Fruit fly (Drosophila melanogaster): ENCODE results near the gene vkg.
A peak's percentile ranks its signal among the peaks of the same experiment; 100 is the strongest.

vkg gene

dm6 chr2L:5028091-5028490 lies at the start of gene vkg:
vkg (minus strand) TSS chr2L:5028191.
- no peak for TF ChIP-seq Clk (GFP tag; optimal IDR thresholded peaks at IDR 0.05)
- no peak for TF ChIP-seq pad (GFP tag; optimal IDR thresholded peaks at IDR 0.05)
- TF ChIP-seq Mnt (GFP tag; optimal IDR thresholded peaks at IDR 0.05), result no peak
- TF ChIP-seq Hr96 (GFP tag; optimal IDR thresholded peaks at IDR 0.05), result no peak
- TF ChIP-seq bab1 (GFP tag; optimal IDR thresholded peaks at IDR 0.05), result no peak

dm6 chr2L:5072357-5072756 lies 44.4 kb upstream of the vkg start:
- no peak for TF ChIP-seq CG7045 (GFP tag; optimal IDR thresholded peaks at IDR 0.05)
- TF ChIP-seq tj (GFP tag; optimal IDR thresholded peaks at IDR 0.05), result peak; percentile 2
- peak; percentile 64 for TF ChIP-seq kay (GFP tag; ENCODE audit: borderline replicate concordance)

DNA sequence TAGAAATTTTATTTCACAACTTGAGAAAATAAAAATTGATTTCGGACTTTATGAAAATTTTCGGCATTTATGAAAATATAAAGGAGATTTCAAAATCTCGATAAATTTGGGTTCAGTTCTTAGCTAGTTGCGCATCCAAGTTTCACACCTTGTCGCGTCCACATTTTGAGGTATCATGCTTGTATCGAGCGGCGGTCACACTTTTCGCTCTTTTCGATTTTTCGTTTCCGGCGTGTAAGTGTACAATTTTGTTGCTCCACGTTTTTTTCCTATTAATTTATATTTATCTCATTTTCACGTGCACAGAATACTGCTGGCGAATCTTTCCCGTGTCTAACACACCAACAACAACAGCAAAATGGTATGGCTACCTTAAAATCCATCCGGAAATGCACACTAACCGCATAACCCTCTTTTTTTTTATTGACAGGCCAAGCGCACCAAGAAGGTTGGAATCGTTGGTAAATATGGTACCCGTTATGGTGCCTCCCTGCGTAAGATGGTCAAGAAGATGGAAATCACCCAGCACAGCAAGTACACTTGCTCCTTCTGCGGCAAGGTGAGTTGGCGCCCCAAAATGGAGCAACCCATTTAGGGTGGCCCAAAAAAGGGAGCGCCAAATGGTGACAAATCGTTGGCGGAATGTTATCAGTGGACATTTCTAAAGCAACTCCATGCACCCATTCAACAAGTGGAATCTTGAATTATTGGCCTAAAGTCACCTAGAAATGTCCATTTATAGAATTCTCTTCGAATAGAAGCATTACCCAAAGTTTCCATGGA lies 43.0 kb upstream of the vkg start, which contains the start of gene RpL37A:
Gene RpL37A, plus strand, starts transcription at position 161 of the 783 bp plus-strand sequence.
- TF ChIP-seq bab1 (GFP tag; optimal IDR thresholded peaks at IDR 0.05) (peak; percentile 85), pad (GFP tag; optimal IDR thresholded peaks at IDR 0.05) (peak; percentile 74), toe (GFP tag; optimal IDR thresholded peaks at IDR 0.05) (no peak), Clk (GFP tag; optimal IDR thresholded peaks at IDR 0.05) (peak; percentile 61), CG7045 (GFP tag; optimal IDR thresholded peaks at IDR 0.05) (peak; percentile 57), CG5204 (GFP tag; optimal IDR thresholded peaks at IDR 0.05) (no peak), Mnt (GFP tag; optimal IDR thresholded peaks at IDR 0.05) (peak; percentile 76), CG33017 (tag; optimal IDR thresholded peaks at IDR 0.05) (peak; percentile 54), Crg-1 (GFP tag; optimal IDR thresholded peaks at IDR 0.05) (peak; percentile 73), tj (GFP tag; optimal IDR thresholded peaks at IDR 0.05) (peak; percentile 54), CG11617 (GFP tag; optimal IDR thresholded peaks at IDR 0.05) (peak; percentile 87), cnc (optimal IDR thresholded peaks at IDR 0.05) (no peak), kay (GFP tag; ENCODE audit: borderline replicate concordance) (peak; percentile 18), CG7101 (tag; optimal IDR thresholded peaks at IDR 0.05) (peak; percentile 81), CG1620 (GFP tag; optimal IDR thresholded peaks at IDR 0.05) (peak; percentile 86), CG12768 (GFP tag; optimal IDR thresholded peaks at IDR 0.05) (peak; percentile 66), Hr96 (GFP tag; optimal IDR thresholded peaks at IDR 0.05) (peak; percentile 84), CG14711 (tag; optimal IDR thresholded peaks at IDR 0.05) (peak; percentile 61), cic (GFP tag; optimal IDR thresholded peaks at IDR 0.05) (peak; percentile 62), ovo (GFP tag; optimal IDR thresholded peaks at IDR 0.05) (peak; percentile 63)

DNA sequence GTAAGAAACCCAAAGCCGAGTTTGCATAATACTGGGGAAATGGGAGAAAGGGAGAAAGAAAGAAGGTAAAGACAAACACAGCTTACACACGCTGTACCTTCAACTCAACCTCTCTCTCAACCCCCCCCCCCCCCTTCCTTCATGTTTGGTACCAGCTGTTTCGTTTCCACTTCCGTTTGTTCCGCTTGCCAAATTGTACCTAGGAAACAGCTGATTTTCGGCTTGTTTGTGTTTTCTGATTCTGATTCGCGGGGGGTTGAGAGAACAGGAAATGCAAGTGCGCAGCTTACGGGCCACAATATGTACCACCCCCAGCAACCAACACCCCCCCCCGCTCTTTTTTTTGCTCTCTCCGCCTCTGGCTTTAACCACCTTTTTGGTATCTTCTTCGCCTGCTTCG lies 35.9 kb upstream of the vkg start:
- peak; percentile 82 for TF ChIP-seq tj (GFP tag; optimal IDR thresholded peaks at IDR 0.05)
- peak; percentile 0 for TF ChIP-seq bab1 (GFP tag; optimal IDR thresholded peaks at IDR 0.05)
- no peak for TF ChIP-seq CG33017 (tag; optimal IDR thresholded peaks at IDR 0.05)
- no peak for TF ChIP-seq CG1620 (GFP tag; optimal IDR thresholded peaks at IDR 0.05)
- TF ChIP-seq CG12768 (GFP tag; optimal IDR thresholded peaks at IDR 0.05), result peak; percentile 24
- TF ChIP-seq cic (GFP tag; optimal IDR thresholded peaks at IDR 0.05), result peak; percentile 48
- TF ChIP-seq pad (GFP tag; optimal IDR thresholded peaks at IDR 0.05), result peak; percentile 32

- TF ChIP-seq CG12768 (GFP tag; optimal IDR thresholded peaks at IDR 0.05), result no peak
- peak; percentile 13 for TF ChIP-seq cic (GFP tag; optimal IDR thresholded peaks at IDR 0.05)
Measured at dm6 chr2L:5062799-5063404, 34.9 kb upstream of the vkg start.

dm6 chr2L:5060952-5061478 lies 33.0 kb upstream of the vkg start:
- peak; percentile 83 for TF ChIP-seq cic (GFP tag; optimal IDR thresholded peaks at IDR 0.05)
- TF ChIP-seq toe (GFP tag; optimal IDR thresholded peaks at IDR 0.05), result no peak
- TF ChIP-seq CG33017 (tag; optimal IDR thresholded peaks at IDR 0.05), result peak; percentile 71
- peak; percentile 51 for TF ChIP-seq CG12768 (GFP tag; optimal IDR thresholded peaks at IDR 0.05)
- peak; percentile 47 for TF ChIP-seq CG7045 (GFP tag; optimal IDR thresholded peaks at IDR 0.05)
- no peak for TF ChIP-seq CG1620 (GFP tag; optimal IDR thresholded peaks at IDR 0.05)
- peak; percentile 14 for TF ChIP-seq bab1 (GFP tag; optimal IDR thresholded peaks at IDR 0.05)
- TF ChIP-seq CG14711 (tag; optimal IDR thresholded peaks at IDR 0.05), result peak; percentile 48
- TF ChIP-seq kay (GFP tag; ENCODE audit: borderline replicate concordance), result no peak
- peak; percentile 23 for TF ChIP-seq pad (GFP tag; optimal IDR thresholded peaks at IDR 0.05)
- TF ChIP-seq CG7101 (tag; optimal IDR thresholded peaks at IDR 0.05), result peak; percentile 74
- TF ChIP-seq CG5204 (GFP tag; optimal IDR thresholded peaks at IDR 0.05), result no peak
- TF ChIP-seq CG11617 (GFP tag; optimal IDR thresholded peaks at IDR 0.05), result peak; percentile 66
- no peak for TF ChIP-seq ovo (GFP tag; optimal IDR thresholded peaks at IDR 0.05)
- TF ChIP-seq Clk (GFP tag; optimal IDR thresholded peaks at IDR 0.05), result peak; percentile 4
- TF ChIP-seq Crg-1 (GFP tag; optimal IDR thresholded peaks at IDR 0.05), result no peak
- TF ChIP-seq cnc (optimal IDR thresholded peaks at IDR 0.05), result no peak
- TF ChIP-seq Mnt (GFP tag; optimal IDR thresholded peaks at IDR 0.05), result peak; percentile 7
- peak; percentile 92 for TF ChIP-seq tj (GFP tag; optimal IDR thresholded peaks at IDR 0.05)
- no peak for TF ChIP-seq Hr96 (GFP tag; optimal IDR thresholded peaks at IDR 0.05)

Measured in whole organism, adult.